Worm (Caenorhabditis elegans) whole organism, late embryonic: Measurements from ENCODE around the gene C34F6.5.

Experiments
- C08G9.2 ChIP-seq: sonication (generic microtip); optimal IDR thresholded peaks from 2 replicates; lab custom pipeline; 2016; ENCODE audit warnings: mild to moderate bottlenecking, missing genetic modification characterization, moderate library complexity, missing compliant biosample characterization
- C38D4.7 ChIP-seq: fragments of 200-800 bp; sonication (Bioruptor generic); optimal IDR thresholded peaks from 2 replicates; lab custom pipeline; 2018; ENCODE audit warnings: mild to moderate bottlenecking, missing genetic modification characterization, moderate library complexity, missing compliant biosample characterization
- F13H6.1 ChIP-seq: sonication (generic microtip); optimal IDR thresholded peaks from 2 replicates; lab custom pipeline; 2016; ENCODE audit warnings: missing genetic modification characterization, missing compliant biosample characterization
- K02D7.2 ChIP-seq: sonication (generic microtip); optimal IDR thresholded peaks from 2 replicates; lab custom pipeline; 2017; ENCODE audit warnings: mild to moderate bottlenecking, missing genetic modification characterization, missing compliant biosample characterization
- K09A11.1 ChIP-seq: sonication (generic microtip); optimal IDR thresholded peaks from 2 replicates; lab custom pipeline; 2017; ENCODE audit warnings: antibody characterized with exemption, mild to moderate bottlenecking, missing genetic modification characterization, missing compliant biosample characterization; ENCODE audit not compliant: insufficient read depth
- T23F11.4 ChIP-seq: fragments of 200-800 bp; sonication (Bioruptor generic); optimal IDR thresholded peaks from 2 replicates; lab custom pipeline; 2018; ENCODE audit warnings: mild to moderate bottlenecking, missing genetic modification characterization, missing compliant biosample characterization
- Y22D7AL.16 ChIP-seq: sonication (generic microtip); optimal IDR thresholded peaks from 2 replicates; lab custom pipeline; 2016; ENCODE audit warnings: missing genetic modification characterization, missing compliant biosample characterization
- ahr-1 ChIP-seq: sonication (generic microtip); optimal IDR thresholded peaks from 2 replicates; lab custom pipeline; 2016; ENCODE audit warnings: missing genetic modification characterization, missing compliant biosample characterization
- ama-1 ChIP-seq: fragments of 150-350 bp; optimal IDR thresholded peaks from 2 replicates; lab custom pipeline; 2014
- ceh-18 ChIP-seq: sonication (generic microtip); optimal IDR thresholded peaks from 2 replicates; lab custom pipeline; 2016; ENCODE audit warnings: missing genetic modification characterization, missing compliant biosample characterization
- ceh-19 ChIP-seq: fragments of 200-800 bp; sonication (Bioruptor generic); optimal IDR thresholded peaks from 2 replicates; lab custom pipeline; 2018; ENCODE audit warnings: mild to moderate bottlenecking, missing genetic modification characterization, missing compliant biosample characterization
- ceh-2 ChIP-seq: sonication (generic microtip); optimal IDR thresholded peaks from 2 replicates; lab custom pipeline; 2016; ENCODE audit warnings: missing genotype, missing genetic modification characterization, missing compliant biosample characterization
- ceh-22 ChIP-seq: sonication (generic microtip); optimal IDR thresholded peaks from 2 replicates; lab custom pipeline; 2017; ENCODE audit warnings: missing biosample characterization, missing genetic modification characterization
- ceh-24 ChIP-seq: sonication (generic microtip); optimal IDR thresholded peaks from 2 replicates; lab custom pipeline; 2016; ENCODE audit warnings: mild to moderate bottlenecking, missing genetic modification characterization, missing compliant biosample characterization
- ceh-31 ChIP-seq: sonication (generic microtip); optimal IDR thresholded peaks from 2 replicates; lab custom pipeline; 2016; ENCODE audit warnings: missing genetic modification characterization, missing compliant biosample characterization
- ceh-34 ChIP-seq: sonication (generic microtip); optimal IDR thresholded peaks from 2 replicates; lab custom pipeline; 2016; ENCODE audit warnings: mild to moderate bottlenecking, missing genetic modification characterization, missing compliant biosample characterization
- ceh-45 ChIP-seq: fragments of 200-800 bp; sonication (Bioruptor generic); IDR thresholded peaks from 2 replicates; pipeline ENCODE4 v1.3.6; 2022; ENCODE audit warnings: missing genetic modification reagents, missing genetic modification characterization, missing compliant biosample characterization
- ceh-48 ChIP-seq: sonication (generic microtip); optimal IDR thresholded peaks from 2 replicates; lab custom pipeline; 2016; ENCODE audit warnings: missing genetic modification characterization, inconsistent platforms, missing compliant biosample characterization
- ceh-6 ChIP-seq: fragments of 200-800 bp; sonication (Bioruptor generic); optimal IDR thresholded peaks from 2 replicates; lab custom pipeline; 2018; ENCODE audit warnings: mild to moderate bottlenecking, missing genetic modification characterization, missing compliant biosample characterization
- che-1 ChIP-seq: sonication (generic microtip); optimal IDR thresholded peaks from 2 replicates; lab custom pipeline; 2016; ENCODE audit warnings: mild to moderate bottlenecking, missing genetic modification characterization, missing compliant biosample characterization
- dve-1 ChIP-seq: sonication (generic microtip); optimal IDR thresholded peaks from 2 replicates; lab custom pipeline; 2017; ENCODE audit warnings: antibody characterized with exemption, mild to moderate bottlenecking, missing genetic modification characterization, missing compliant biosample characterization
- elt-4 ChIP-seq: sonication (generic microtip); optimal IDR thresholded peaks from 2 replicates; lab custom pipeline; 2016; ENCODE audit warnings: missing genetic modification characterization, missing compliant biosample characterization
- ets-4 ChIP-seq: sonication (generic microtip); optimal IDR thresholded peaks from 2 replicates; lab custom pipeline; 2016; ENCODE audit warnings: missing genetic modification characterization, missing compliant biosample characterization
- eyg-1 ChIP-seq: sonication (generic microtip); optimal IDR thresholded peaks from 2 replicates; lab custom pipeline; 2016; ENCODE audit warnings: missing genotype, missing genetic modification characterization, missing compliant biosample characterization
- fkh-10 ChIP-seq: fragments of 150-350 bp; optimal IDR thresholded peaks from 2 replicates; lab custom pipeline; 2014; ENCODE audit warnings: missing biosample characterization, missing genetic modification reagents, missing genetic modification characterization
- fkh-6 ChIP-seq: sonication (generic microtip); optimal IDR thresholded peaks from 2 replicates; lab custom pipeline; 2016; ENCODE audit warnings: missing genetic modification characterization, missing compliant biosample characterization
- gmeb-2 ChIP-seq: sonication (generic microtip); optimal IDR thresholded peaks from 2 replicates; lab custom pipeline; 2016; ENCODE audit warnings: missing genetic modification characterization, inconsistent platforms, missing compliant biosample characterization
- hlh-15 ChIP-seq: sonication (generic microtip); optimal IDR thresholded peaks from 2 replicates; lab custom pipeline; 2016; ENCODE audit warnings: missing genetic modification characterization, missing compliant biosample characterization
- hlh-30 ChIP-seq: sonication (generic microtip); optimal IDR thresholded peaks from 2 replicates; lab custom pipeline; 2017; ENCODE audit warnings: antibody characterized with exemption, missing genetic modification characterization, missing compliant biosample characterization; ENCODE audit not compliant: insufficient read depth
- hlh-6 ChIP-seq: sonication (generic microtip); optimal IDR thresholded peaks from 2 replicates; lab custom pipeline; 2016; ENCODE audit warnings: missing genotype, missing genetic modification characterization, missing compliant biosample characterization
- hlh-8 ChIP-seq: sonication (generic microtip); optimal IDR thresholded peaks from 2 replicates; lab custom pipeline; 2016; ENCODE audit warnings: missing genotype, missing genetic modification characterization, missing compliant biosample characterization
- lin-11 ChIP-seq: fragments of 200-800 bp; sonication (Bioruptor generic); optimal IDR thresholded peaks from 2 replicates; lab custom pipeline; 2018; ENCODE audit warnings: mild to moderate bottlenecking, missing genetic modification characterization, missing compliant biosample characterization
- madf-2 ChIP-seq: sonication (generic microtip); optimal IDR thresholded peaks from 2 replicates; lab custom pipeline; 2017; ENCODE audit warnings: missing genetic modification characterization, missing compliant biosample characterization
- nfya-1 ChIP-seq: sonication (generic microtip); optimal IDR thresholded peaks from 2 replicates; lab custom pipeline; 2017; ENCODE audit warnings: missing genetic modification characterization, mild to moderate bottlenecking, missing compliant biosample characterization, antibody characterized with exemption, moderate library complexity
- nhr-11 ChIP-seq: fragments of 150-350 bp; optimal IDR thresholded peaks from 2 replicates; lab custom pipeline; 2014; ENCODE audit warnings: missing biosample characterization, missing genetic modification characterization
- npax-4 ChIP-seq: sonication (generic microtip); optimal IDR thresholded peaks from 2 replicates; lab custom pipeline; 2016; ENCODE audit warnings: missing genetic modification characterization, missing compliant biosample characterization
- odd-2 ChIP-seq: sonication (generic microtip); optimal IDR thresholded peaks from 2 replicates; lab custom pipeline; 2017; ENCODE audit warnings: antibody characterized with exemption, mild to moderate bottlenecking, missing genetic modification characterization, missing compliant biosample characterization
- pag-3 ChIP-seq: sonication (generic microtip); optimal IDR thresholded peaks from 2 replicates; lab custom pipeline; 2016; ENCODE audit warnings: missing compliant biosample characterization, missing genetic modification characterization, borderline replicate concordance
- pat-9 ChIP-seq: fragments of 200-800 bp; sonication (Bioruptor generic); optimal IDR thresholded peaks from 2 replicates; lab custom pipeline; 2018; ENCODE audit warnings: mild to moderate bottlenecking, missing genetic modification characterization, moderate library complexity, missing compliant biosample characterization
- pha-2 ChIP-seq: sonication (generic microtip); optimal IDR thresholded peaks from 2 replicates; lab custom pipeline; 2017; ENCODE audit warnings: mild to moderate bottlenecking, missing genetic modification characterization, missing compliant biosample characterization
- pha-4 ChIP-seq: fragments of 150-350 bp; optimal IDR thresholded peaks from 2 replicates; lab custom pipeline; 2018; ENCODE audit warnings: missing biosample characterization, missing genetic modification reagents, missing genetic modification characterization
- pqm-1 ChIP-seq: sonication (generic microtip); optimal IDR thresholded peaks from 2 replicates; lab custom pipeline; 2016; ENCODE audit warnings: missing genetic modification characterization, missing compliant biosample characterization
- ref-2 ChIP-seq: sonication (generic microtip); optimal IDR thresholded peaks from 2 replicates; lab custom pipeline; 2016; ENCODE audit warnings: missing genetic modification characterization, missing compliant biosample characterization
- rnt-1 ChIP-seq: sonication (generic microtip); optimal IDR thresholded peaks from 2 replicates; lab custom pipeline; 2016; ENCODE audit warnings: missing genetic modification characterization, missing compliant biosample characterization
- sdc-2 ChIP-seq: sonication (generic microtip); optimal IDR thresholded peaks from 2 replicates; lab custom pipeline; 2016; ENCODE audit warnings: missing genotype, missing genetic modification characterization, missing compliant biosample characterization
- sox-2 ChIP-seq: fragments of 200-800 bp; sonication (Bioruptor generic); IDR thresholded peaks from 2 replicates; pipeline ENCODE4 v1.3.6; 2022; ENCODE audit warnings: missing genetic modification reagents, missing genetic modification characterization, missing compliant biosample characterization
- sox-4 ChIP-seq: sonication (generic microtip); optimal IDR thresholded peaks from 2 replicates; lab custom pipeline; 2017; ENCODE audit warnings: mild to moderate bottlenecking, missing genetic modification characterization, inconsistent platforms, missing compliant biosample characterization
- tbx-2 ChIP-seq: sonication (generic microtip); optimal IDR thresholded peaks from 2 replicates; lab custom pipeline; 2016; ENCODE audit warnings: missing genetic modification characterization, missing compliant biosample characterization
- ttx-3 ChIP-seq: sonication (generic microtip); optimal IDR thresholded peaks from 2 replicates; lab custom pipeline; 2016; ENCODE audit warnings: missing genetic modification reagents, missing genetic modification characterization, missing compliant biosample characterization
- unc-3 ChIP-seq, 2 experiments: fragments of 200-800 bp in 1 of 2; sonication (Bioruptor generic) in 1 of 2; sonication (generic microtip) in 1 of 2; conservative IDR thresholded peaks in 1 of 2; optimal IDR thresholded peaks in 1 of 2; 2 replicates each; pipeline versions ENCODE4 v1.3.6 to Lab custom; 2016 to 2022; ENCODE audit warnings: missing compliant biosample characterization in 2 of 2, missing genetic modification characterization in 2 of 2, missing genetic modification reagents in 1 of 2
- unc-42 ChIP-seq: sonication (generic microtip); optimal IDR thresholded peaks from 2 replicates; lab custom pipeline; 2016; ENCODE audit warnings: missing genotype, missing genetic modification characterization, missing compliant biosample characterization
- unc-55 ChIP-seq: sonication (generic microtip); optimal IDR thresholded peaks from 2 replicates; lab custom pipeline; 2017; ENCODE audit warnings: missing biosample characterization, missing genetic modification reagents, missing genetic modification characterization
- unc-86 ChIP-seq: sonication (generic microtip); optimal IDR thresholded peaks from 2 replicates; lab custom pipeline; 2016; ENCODE audit warnings: missing genetic modification characterization, missing compliant biosample characterization
- ztf-16 ChIP-seq: sonication (generic microtip); optimal IDR thresholded peaks from 2 replicates; lab custom pipeline; 2017; ENCODE audit warnings: missing genetic modification characterization, missing compliant biosample characterization

Gene C34F6.5

ce11 chrX:11206953-11207352 is 1.7 kb downstream of the C34F6.5 start, which contains the start of gene hst-2:
TSS of gene hst-2 (minus strand) at chrX:11207155.
- TF ChIP-seq hlh-8 (tag; lab: Kevin White, UChicago), result no peak
- TF ChIP-seq elt-4 (tag; lab: Kevin White, UChicago), result no peak
- TF ChIP-seq ahr-1 (tag; lab: Kevin White, UChicago), result no peak
- no peak for TF ChIP-seq lin-11
- TF ChIP-seq rnt-1 (tag; lab: Kevin White, UChicago), result no peak
- TF ChIP-seq che-1 (tag; lab: Kevin White, UChicago), result no peak
- TF ChIP-seq ceh-22 (tag; lab: Kevin White, UChicago), result no peak
- no peak for TF ChIP-seq fkh-10 (GFP tag; lab: Kevin White, UChicago)
- TF ChIP-seq ceh-45 (GFP tag; lab: Robert Waterston, UW), result no peak
- no peak for TF ChIP-seq pqm-1 (tag; lab: Kevin White, UChicago)
- TF ChIP-seq madf-2 (tag; lab: Kevin White, UChicago), result no peak
- no peak for TF ChIP-seq gmeb-2
- no peak for TF ChIP-seq C08G9.2
- TF ChIP-seq hlh-30 (tag; lab: Kevin White, UChicago), result peak; percentile 28
- TF ChIP-seq pat-9, result no peak
- TF ChIP-seq ceh-2, result no peak
- TF ChIP-seq Y22D7AL.16, result no peak
- peak; percentile 8 for TF ChIP-seq fkh-6 (tag; lab: Kevin White, UChicago)
- no peak for TF ChIP-seq ceh-6 (GFP tag; lab: Kevin White, UChicago)
- no peak for TF ChIP-seq ztf-16 (tag; lab: Kevin White, UChicago)
- TF ChIP-seq pha-2 (tag; lab: Kevin White, UChicago), result no peak
- TF ChIP-seq T23F11.4 (GFP tag; lab: Kevin White, UChicago), result peak; percentile 3
- TF ChIP-seq npax-4 (tag; lab: Kevin White, UChicago), result no peak
- no peak for TF ChIP-seq ceh-24
- TF ChIP-seq nfya-1 (tag; lab: Kevin White, UChicago), result peak; percentile 53
- no peak for TF ChIP-seq tbx-2 (tag; lab: Kevin White, UChicago)
- TF ChIP-seq hlh-6, result no peak
- peak; percentile 67 for TF ChIP-seq ceh-31 (tag; lab: Kevin White, UChicago)
- TF ChIP-seq unc-42 (tag; lab: Kevin White, UChicago), result peak; percentile 52
- TF ChIP-seq sox-2, result no peak
- TF ChIP-seq ceh-34, result no peak
- no peak for TF ChIP-seq ceh-19 (GFP tag; lab: Kevin White, UChicago)
- no peak for TF ChIP-seq ref-2 (tag; lab: Kevin White, UChicago)
- no peak for TF ChIP-seq pha-4 (tag; lab: Kevin White, UChicago)
- TF ChIP-seq ceh-18, result peak; percentile 2
- no peak for TF ChIP-seq dve-1 (tag; lab: Kevin White, UChicago)
- TF ChIP-seq ama-1 (lab: Kevin White, UChicago), result no peak
- no peak for TF ChIP-seq hlh-15
- no peak for TF ChIP-seq unc-86 (tag; lab: Kevin White, UChicago)
- no peak for TF ChIP-seq ttx-3 (tag; lab: Kevin White, UChicago)
- TF ChIP-seq unc-55 (GFP tag; lab: Kevin White, UChicago), result peak; percentile 53
- TF ChIP-seq nhr-11, result no peak
- TF ChIP-seq ceh-48 (tag; lab: Kevin White, UChicago), result peak; percentile 15
- no peak for TF ChIP-seq K02D7.2
- TF ChIP-seq C38D4.7 (GFP tag; lab: Kevin White, UChicago), result no peak
- TF ChIP-seq F13H6.1 (tag; lab: Kevin White, UChicago), result no peak
- TF ChIP-seq ets-4 (tag; lab: Kevin White, UChicago), result no peak
- no peak for TF ChIP-seq eyg-1
- no peak for TF ChIP-seq sox-4 (tag; lab: Kevin White, UChicago)
- TF ChIP-seq odd-2 (tag; lab: Kevin White, UChicago), result no peak
- no peak for TF ChIP-seq unc-3 (GFP tag; conservative IDR thresholded peaks at IDR 0.05; lab: Robert Waterston, UW)
- no peak for TF ChIP-seq unc-3 (tag; optimal IDR thresholded peaks at IDR 0.05; lab: Kevin White, UChicago)
- TF ChIP-seq K09A11.1 (tag; lab: Kevin White, UChicago), result no peak
- no peak for TF ChIP-seq pag-3 (tag; lab: Kevin White, UChicago)
- peak; percentile 18 for TF ChIP-seq sdc-2 (tag; lab: Kevin White, UChicago)
